Worm (Caenorhabditis elegans) whole organism, dauer: ENCODE measurements around the gene C02E7.10.

Source experiments
- unc-62 ChIP-seq: sonication (generic microtip); optimal IDR thresholded peaks from 2 replicates; lab custom pipeline; 2017; ENCODE audit warnings: missing biosample characterization, missing genetic modification reagents, missing genetic modification characterization

The C02E7.10 gene

DNA sequence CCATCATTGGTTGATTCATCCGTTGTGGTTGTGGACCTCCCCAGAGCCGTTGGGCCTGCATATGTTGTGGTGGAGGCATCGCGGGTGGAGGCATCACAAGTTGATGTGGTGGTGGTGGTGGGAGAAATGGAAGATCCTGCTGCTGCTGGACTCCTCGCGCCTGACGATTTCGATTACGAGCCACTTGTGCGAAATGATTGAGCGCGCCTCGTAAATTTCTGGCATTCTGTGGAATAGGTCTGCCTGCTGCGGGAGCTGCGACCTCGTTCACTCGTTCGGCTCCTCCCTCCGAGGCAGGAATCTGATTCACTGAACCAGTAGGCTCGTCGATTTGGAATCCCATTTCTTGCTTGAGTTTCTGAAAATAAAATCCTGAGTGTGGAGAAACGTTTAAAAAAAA is 27.8 kb upstream of the C02E7.10 start:
- TF ChIP-seq unc-62 (GFP tag; lab: Kevin White, UChicago), result no peak

DNA sequence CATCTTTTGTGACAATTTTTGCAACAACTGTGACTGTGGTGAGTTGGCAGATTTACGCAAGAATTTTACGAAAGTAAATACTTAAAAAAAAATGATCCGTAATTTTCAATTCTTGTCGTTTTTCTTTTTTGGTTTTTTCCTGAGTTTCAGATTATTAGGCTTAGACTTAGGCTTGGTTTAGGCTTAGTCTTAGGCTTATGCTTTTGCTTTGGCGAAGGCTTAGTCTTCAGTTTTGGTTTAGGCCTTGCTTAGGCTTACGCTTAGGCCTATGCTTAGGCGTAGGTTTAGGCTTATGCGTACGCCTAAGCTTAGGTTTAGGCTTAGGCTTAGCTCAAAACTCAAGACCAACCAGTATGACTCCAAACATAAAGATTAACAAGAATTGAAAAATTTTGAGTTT is 24.8 kb upstream of the C02E7.10 start:
- no peak for TF ChIP-seq unc-62 (GFP tag; lab: Kevin White, UChicago)

DNA sequence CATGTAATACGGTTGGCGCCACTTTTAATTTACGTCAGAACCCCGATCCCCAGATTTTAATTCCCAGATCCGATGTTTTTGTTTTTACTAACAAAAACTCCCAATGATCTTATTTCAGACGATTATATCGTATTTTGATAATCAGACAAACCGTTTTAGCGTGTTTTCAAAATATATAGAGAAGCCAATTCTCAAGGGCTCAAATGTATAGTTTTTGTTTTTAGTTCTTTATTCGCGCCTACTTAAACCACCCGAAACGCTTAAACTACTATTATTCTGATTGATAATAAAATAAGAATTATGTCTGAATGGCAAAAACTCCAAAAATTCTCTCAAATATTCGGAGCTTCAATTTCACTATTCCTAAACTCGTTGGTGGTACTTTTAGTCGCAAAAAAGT is 23.7 kb upstream of the C02E7.10 start, which contains the start of gene str-208:
TSS of gene str-208 (plus strand) at position 301 of the 400 bp plus-strand sequence.
- no peak for TF ChIP-seq unc-62 (GFP tag; lab: Kevin White, UChicago)

DNA sequence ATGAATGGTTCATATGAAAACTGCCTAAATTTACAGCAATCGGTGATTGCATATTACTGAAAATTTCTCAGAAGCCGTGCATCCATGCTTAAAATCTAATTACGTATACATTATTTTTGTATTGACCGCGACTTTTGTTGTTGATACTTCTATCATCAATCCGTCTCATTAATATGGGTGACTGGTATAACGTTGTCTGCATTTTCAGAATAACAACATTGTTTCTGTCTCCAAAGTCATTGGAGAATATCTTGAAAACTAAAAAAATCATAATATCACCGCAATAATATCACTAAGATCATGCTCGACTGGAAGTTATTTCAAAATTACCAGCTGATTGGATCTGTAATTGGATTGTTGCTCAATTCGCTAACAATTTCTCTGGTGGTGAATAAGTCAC is 18.6 kb upstream of the C02E7.10 start, which contains the start of gene str-207:
TSS of gene str-207 (plus strand) at position 301 of the 400 bp plus-strand sequence.
- TF ChIP-seq unc-62 (GFP tag; lab: Kevin White, UChicago), result no peak

DNA sequence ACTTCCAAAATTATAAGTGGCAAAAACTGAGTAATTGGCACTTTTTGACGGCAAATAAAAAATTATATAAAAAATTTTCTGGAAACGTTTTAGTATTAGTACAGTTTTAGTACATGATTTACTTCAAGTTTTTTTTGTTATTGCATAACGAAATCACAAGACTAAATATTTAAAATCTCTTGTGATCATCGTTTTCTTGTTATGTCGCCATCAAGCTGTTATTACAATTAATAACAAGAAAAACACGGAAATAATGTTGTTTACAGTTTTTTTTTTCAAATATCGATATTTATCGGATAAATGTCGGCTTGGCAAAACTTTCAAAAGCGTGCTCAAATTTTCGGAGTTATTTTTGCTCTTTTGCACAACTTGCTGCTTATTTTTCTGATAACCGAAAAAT is 15.8 kb upstream of the C02E7.10 start, which contains the start of gene str-209:
TSS of gene str-209 (plus strand) at position 301 of the 400 bp plus-strand sequence.
- TF ChIP-seq unc-62 (GFP tag; lab: Kevin White, UChicago), result no peak

DNA sequence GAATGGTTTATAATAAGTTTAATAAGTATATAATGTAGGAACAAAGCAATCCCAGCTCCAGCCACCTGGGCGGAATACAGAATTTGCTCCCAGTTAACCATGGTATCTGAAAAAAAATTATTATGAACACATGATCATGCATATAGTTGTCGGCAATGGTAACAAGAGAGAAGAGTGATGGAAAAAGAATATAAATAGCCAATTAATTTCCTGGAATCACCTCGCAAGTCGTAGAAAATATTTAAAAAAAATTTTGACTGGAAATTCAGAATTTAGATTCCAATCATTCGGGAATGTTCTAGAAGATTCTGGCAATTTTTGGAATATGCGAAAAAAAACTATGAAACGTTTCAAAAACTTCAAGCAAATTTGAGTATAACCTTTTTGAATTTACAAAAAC is 11.4 kb upstream of the C02E7.10 start, which contains the start of gene str-211:
TSS of gene str-211 (minus strand) at position 101 of the 400 bp plus-strand sequence.
- TF ChIP-seq unc-62 (GFP tag; lab: Kevin White, UChicago), result no peak

DNA sequence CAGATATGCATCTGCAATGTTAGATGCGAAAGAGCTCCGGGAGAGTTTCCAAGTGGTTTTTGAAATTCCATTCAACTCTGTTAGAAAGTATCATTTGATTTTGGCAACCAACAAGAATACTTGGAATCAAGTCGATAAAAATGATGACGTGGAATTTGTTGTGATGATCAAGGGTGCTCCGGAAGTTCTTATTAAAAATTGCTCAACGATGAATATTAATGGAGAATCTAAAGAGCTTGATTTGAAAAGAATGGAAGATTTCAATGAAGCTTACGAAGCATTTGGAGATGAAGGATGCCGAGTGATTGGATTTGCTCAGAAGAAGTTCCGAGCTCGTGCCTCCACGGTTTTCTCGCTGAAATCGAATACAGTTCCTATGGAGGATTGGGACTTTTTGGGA is 4.5 kb upstream of the C02E7.10 start:
- no peak for TF ChIP-seq unc-62 (GFP tag; lab: Kevin White, UChicago)

DNA sequence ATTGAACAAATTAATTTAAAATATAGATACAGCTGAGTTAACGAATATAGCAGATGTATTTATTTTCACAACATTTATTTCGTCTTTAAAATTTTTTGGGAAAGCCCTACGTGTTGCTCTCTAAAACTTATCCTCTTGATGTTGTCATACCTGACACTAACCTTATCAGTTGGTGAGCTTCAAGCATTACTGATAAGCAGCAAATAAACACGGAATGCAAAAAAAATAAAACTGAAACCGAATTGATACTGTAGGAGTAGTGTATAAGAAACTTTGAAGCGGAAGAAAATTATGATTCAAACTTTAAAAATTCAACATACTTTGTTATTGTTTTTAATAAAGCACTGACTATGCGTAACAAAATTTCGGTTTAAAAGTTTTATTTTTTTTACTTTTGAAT is 2.3 kb upstream of the C02E7.10 start:
- no peak for TF ChIP-seq unc-62 (GFP tag; lab: Kevin White, UChicago)

DNA sequence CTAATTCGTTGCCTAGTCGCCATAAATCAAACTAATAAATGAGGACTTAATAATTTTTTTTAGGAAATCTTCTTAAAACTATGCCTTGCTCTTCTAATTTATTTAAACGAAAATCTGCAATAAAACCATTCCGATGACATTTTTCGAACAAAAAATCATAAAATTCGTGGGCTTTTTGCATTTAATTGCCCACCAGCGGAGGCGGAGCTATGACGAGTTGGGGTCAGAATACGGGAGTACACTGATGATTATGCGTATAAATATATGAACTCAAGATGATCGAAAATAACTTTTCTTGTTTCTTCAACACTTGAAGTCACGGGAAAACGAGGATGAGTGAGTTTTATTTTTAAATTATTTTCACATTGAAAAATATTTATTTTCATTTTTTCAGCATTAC is 1.6 kb upstream of the C02E7.10 start, which contains the start of gene catp-2:
TSS of gene catp-2 (plus strand) at position 301 of the 400 bp plus-strand sequence.
- no peak for TF ChIP-seq unc-62 (GFP tag; lab: Kevin White, UChicago)

DNA sequence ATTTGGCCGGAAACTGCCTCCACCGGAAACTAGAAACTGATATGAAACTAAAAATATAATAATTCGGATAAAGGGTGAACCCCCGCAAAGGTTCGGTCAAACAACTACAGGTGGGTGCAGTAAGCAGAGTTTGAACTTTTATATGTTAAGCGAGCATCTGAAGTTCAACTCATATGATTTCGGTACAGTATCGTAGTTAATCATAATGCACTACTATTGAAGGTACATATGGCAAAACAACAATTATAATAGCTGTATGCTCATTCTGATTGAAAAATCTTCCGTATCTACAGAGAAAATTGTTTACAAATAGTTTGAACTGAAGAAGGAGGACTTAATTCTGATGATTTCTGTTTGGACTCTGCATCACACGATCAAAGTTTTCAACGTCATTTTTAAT is 423 bp upstream of the C02E7.10 start:
- no peak for TF ChIP-seq unc-62 (GFP tag; lab: Kevin White, UChicago)

DNA sequence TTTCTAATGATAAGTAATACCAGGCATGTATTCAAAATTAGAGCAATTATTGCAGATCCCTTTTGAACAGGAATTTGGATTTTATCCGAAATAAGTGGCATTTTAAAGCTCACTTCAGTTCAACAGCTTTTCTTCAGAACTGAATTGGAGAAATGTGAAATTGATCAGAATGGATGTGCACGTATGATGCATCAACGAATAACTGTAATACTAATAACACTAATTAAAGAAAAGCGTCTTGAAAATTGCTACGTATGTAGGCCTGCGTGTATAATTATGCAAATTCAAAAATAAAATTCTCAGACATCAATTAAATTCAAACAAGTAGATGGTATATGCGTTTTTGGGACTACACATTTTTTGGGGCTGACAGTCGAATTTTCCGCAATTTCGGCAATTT is 3.0 kb downstream of the C02E7.10 start, which contains the start of gene str-205:
TSS of gene str-205 (minus strand) at position 101 of the 400 bp plus-strand sequence.
- TF ChIP-seq unc-62 (GFP tag; lab: Kevin White, UChicago), result no peak

DNA sequence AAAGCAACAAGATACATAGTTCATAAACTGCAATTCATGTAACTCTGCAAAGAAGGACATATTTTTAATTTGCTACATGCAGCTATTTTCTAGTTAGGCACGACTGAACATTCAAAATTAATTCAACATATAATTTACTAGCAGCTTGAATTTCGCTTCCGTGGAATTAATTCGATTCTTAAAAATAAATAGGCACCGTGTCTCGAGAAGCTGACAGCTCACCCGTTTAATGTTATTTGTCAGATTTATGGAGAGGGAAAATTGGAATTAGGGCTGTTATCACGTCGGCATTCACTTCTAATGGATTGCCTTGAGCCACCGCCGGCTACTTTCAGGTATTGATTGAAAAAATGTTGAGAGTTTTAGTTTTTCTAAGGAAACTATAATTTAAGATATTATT is 6.5 kb downstream of the C02E7.10 start, which contains the start of gene srh-21:
TSS of gene srh-21 (plus strand) at position 301 of the 400 bp plus-strand sequence.
- no peak for TF ChIP-seq unc-62 (GFP tag; lab: Kevin White, UChicago)

DNA sequence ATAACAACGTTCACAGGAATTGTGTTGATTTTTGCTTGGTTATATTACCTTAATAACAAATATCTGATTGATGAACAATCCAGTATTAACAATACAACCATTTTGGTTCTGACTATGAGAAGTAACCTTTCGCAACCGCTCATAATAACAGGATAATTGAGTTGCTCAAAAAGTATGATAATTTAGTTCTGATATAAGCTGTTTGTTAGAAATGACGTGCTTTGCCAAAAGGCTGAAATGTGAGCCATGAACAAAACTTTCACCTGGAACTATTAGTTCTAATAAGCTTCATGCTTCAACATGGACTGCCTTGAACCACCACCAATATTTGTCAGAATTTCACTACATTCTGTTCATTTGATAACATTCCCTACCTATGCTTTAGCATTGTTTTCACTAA is 8.2 kb downstream of the C02E7.10 start, which contains the start of gene srh-20:
TSS of gene srh-20 (plus strand) at position 301 of the 400 bp plus-strand sequence.
- TF ChIP-seq unc-62 (GFP tag; lab: Kevin White, UChicago), result no peak

DNA sequence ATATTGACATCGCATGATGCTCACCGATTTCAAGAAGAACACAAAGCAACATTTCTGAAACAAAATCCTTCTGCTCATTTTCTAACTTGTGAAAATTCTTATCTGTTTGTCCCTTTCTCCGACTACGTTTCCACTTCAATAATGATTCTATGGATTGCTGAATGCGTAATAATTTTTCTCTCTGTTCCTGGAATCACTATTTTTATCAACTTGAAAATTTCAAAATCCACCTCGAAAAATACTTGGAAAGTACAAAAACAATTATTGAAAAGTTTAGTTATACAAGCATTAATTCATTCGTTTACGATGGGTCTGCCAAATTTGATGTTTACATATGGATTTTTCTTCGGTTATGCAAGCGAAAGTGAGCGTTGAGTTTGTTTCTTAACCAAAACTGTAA is 10.8 kb downstream of the C02E7.10 start, which contains the start of gene srh-22:
TSS of gene srh-22 (plus strand) at position 301 of the 400 bp plus-strand sequence.
- no peak for TF ChIP-seq unc-62 (GFP tag; lab: Kevin White, UChicago)

DNA sequence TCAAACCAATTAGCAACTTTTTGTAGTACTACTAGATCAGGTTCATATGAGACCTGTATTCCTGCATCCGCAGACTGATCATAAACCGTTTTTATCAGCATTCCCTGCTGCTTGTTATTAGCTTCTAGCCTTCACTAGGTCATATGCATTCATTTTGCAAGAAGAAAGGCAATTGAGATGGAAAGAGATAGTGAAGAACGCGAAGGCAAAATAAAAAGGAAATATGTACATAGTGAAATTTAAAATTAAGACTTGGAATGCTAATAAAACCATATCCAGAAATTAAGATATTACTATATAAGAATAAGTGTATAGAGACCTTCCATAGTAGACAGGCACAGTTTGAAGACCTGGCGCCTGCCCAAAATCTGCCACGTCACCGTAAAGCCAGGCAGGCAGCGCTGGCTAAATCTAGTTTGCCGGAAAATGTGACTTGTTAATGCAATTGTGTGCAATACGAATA is 12.1 kb downstream of the C02E7.10 start, which contains the start of the genes C02E7.8 and srh-23:
TSS of gene C02E7.8 (minus strand) at position 101 of the 463 bp plus-strand sequence.
TSS of gene srh-23 (plus strand) at position 413 of the 463 bp plus-strand sequence.
- TF ChIP-seq unc-62 (GFP tag; lab: Kevin White, UChicago), result no peak

DNA sequence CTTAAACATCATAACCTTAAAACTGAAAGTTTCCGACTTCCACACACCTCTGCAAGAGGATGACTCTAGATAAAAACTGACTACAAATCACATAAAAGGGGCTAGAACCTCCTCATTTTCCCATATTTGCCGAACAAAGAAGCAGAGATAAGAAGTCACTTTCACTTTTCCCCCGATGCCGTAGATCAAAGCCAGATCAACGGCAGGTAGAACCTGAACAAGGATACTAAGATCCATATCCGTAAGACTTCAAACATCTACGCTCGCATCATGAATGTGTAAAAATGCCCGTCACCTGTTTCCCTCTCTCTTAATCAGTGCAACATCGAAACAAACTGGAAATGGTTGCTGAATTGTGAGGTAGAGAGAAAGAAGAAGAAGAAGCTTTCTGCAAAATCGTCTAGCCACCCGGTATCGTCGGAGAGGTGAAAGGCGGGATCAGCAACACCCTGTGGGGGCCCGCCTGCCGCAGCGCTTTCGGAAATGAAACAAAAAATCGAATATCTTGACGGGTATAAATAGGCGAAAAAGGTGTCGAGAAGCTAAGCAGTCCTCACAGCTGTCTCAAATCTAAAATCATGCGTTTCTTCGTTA is 14.1 kb downstream of the C02E7.10 start, which contains the start of gene C02E7.6:
TSS of gene C02E7.6 (plus strand) at position 544 of the 594 bp plus-strand sequence.
- no peak for TF ChIP-seq unc-62 (GFP tag; lab: Kevin White, UChicago)
